Worm (Caenorhabditis elegans): Measurements from ENCODE around the gene F59E12.15.

DNA sequence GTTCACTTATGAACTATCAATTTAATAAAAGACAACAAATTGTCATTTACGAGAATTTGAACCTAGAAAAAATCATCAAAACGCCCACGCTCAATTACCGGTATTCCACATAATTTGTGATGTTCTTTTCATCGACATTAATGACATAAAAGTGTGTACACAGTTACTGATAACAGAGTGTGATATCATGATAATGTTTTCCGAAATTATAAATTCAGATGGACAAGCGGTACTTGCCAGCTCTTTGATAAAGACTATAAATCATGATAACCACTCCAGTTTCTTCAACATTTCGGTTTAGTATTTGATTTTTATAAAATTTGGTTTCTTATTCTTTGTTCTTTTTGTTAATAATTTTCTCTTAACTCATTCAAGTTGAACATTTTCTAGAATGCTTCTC, 42.4 kb downstream of the F59E12.15 start, which contains the start of gene lys-8:
- TF ChIP-seq nhr-76 (tag; optimal IDR thresholded peaks at IDR 0.05) (no peak), lin-13 (tag; optimal IDR thresholded peaks at IDR 0.05) (no peak), ztf-11 (tag; optimal IDR thresholded peaks at IDR 0.05) (no peak), tbx-8 (GFP tag; optimal IDR thresholded peaks at IDR 0.05) (no peak), nhr-28 (tag; optimal IDR thresholded peaks at IDR 0.05) (no peak), blmp-1 (tag; optimal IDR thresholded peaks at IDR 0.05) (no peak), sem-2 (GFP tag; optimal IDR thresholded peaks at IDR 0.05) (no peak), unc-39 (tag; optimal IDR thresholded peaks at IDR 0.05) (no peak), mep-1 (tag; optimal IDR thresholded peaks at IDR 0.05) (no peak), ceh-39 (tag; optimal IDR thresholded peaks at IDR 0.05) (no peak), snpc-4 (tag; optimal IDR thresholded peaks at IDR 0.05) (no peak), M03D4.4 (tag; optimal IDR thresholded peaks at IDR 0.05) (no peak), nhr-237 (tag; optimal IDR thresholded peaks at IDR 0.05) (no peak)
